Fruit fly (Drosophila melanogaster): Measurements from ENCODE around the gene awd.

The awd gene

DNA sequence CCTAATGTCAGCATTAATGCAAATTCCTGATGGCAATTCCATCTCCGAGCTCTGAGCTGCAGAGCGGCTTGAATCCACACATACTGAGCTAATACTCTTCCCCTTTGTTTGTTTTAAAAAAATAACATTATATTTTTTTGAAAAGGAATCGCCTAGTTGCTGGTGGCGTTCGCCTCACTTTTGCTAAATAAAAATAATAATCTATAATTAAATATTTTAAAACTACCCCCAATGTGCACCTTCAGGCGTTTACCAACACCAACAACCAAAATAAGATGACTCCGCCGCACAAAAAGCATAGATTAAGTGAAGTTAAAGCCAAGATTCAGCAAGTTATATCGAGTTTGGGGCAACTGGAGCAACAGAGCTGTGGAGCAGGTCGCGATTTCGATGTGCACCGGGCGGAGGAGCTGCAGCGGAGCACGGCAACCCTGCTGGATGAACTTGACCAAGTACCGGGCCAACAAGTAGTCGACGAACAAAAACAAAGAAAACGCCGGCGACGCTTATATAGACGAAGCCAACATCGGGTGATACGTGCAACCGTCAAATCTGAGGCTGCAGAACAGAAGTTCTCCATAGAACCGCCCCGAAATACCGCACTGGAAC is 1.7 kb downstream of the awd start, which contains the start of gene CG1896:
CG1896 (plus strand) TSS at position 239 of the 609 bp plus-strand sequence.
- TF ChIP-seq CG5204 (GFP tag; optimal IDR thresholded peaks at IDR 0.05) (no peak), cnc (optimal IDR thresholded peaks at IDR 0.05) (no peak), CG7045 (GFP tag; optimal IDR thresholded peaks at IDR 0.05) (peak; percentile 19), cic (GFP tag; optimal IDR thresholded peaks at IDR 0.05) (no peak), Hr96 (GFP tag; optimal IDR thresholded peaks at IDR 0.05) (no peak), Mnt (GFP tag; optimal IDR thresholded peaks at IDR 0.05) (peak; percentile 41), Crg-1 (GFP tag; optimal IDR thresholded peaks at IDR 0.05) (peak; percentile 9), kay (GFP tag; ENCODE audit: borderline replicate concordance) (no peak), CG12768 (GFP tag; optimal IDR thresholded peaks at IDR 0.05) (peak; percentile 61), CG1620 (GFP tag; optimal IDR thresholded peaks at IDR 0.05) (peak; percentile 26), CG14711 (tag; optimal IDR thresholded peaks at IDR 0.05) (peak; percentile 84), Clk (GFP tag; optimal IDR thresholded peaks at IDR 0.05) (no peak), pad (GFP tag; optimal IDR thresholded peaks at IDR 0.05) (no peak), CG11617 (GFP tag; optimal IDR thresholded peaks at IDR 0.05) (peak; percentile 30), ovo (GFP tag; optimal IDR thresholded peaks at IDR 0.05) (no peak), bab1 (GFP tag; optimal IDR thresholded peaks at IDR 0.05) (peak; percentile 49), CG33017 (tag; optimal IDR thresholded peaks at IDR 0.05) (peak; percentile 22), tj (GFP tag; optimal IDR thresholded peaks at IDR 0.05) (no peak), toe (GFP tag; optimal IDR thresholded peaks at IDR 0.05) (peak; percentile 51), CG7101 (tag; optimal IDR thresholded peaks at IDR 0.05) (peak; percentile 60)

DNA sequence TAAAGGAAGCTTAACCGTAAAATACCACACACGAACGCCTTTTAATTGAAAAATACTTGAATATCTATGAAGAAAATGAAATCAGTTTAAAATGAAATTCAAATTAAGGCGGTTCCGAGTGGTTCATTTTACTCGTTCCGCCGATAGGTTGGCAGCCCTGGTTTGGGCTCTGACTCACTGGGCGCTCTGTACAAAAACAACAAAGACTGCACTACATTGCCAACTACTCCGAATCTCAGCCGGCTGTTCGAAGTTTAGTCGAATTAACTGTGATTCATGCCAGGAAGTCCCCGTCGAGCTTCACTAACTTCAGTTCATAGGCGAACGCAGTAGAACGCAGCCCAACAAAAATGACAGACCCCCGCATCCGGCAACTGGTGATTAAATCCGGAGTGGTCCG is 2.6 kb downstream of the awd start, which contains the start of gene Tbca:
Tbca (plus strand) TSS at position 212 of the 400 bp plus-strand sequence.
- TF ChIP-seq CG1620 (GFP tag; optimal IDR thresholded peaks at IDR 0.05) (no peak), CG7045 (GFP tag; optimal IDR thresholded peaks at IDR 0.05) (no peak), pad (GFP tag; optimal IDR thresholded peaks at IDR 0.05) (peak; percentile 73), ovo (GFP tag; optimal IDR thresholded peaks at IDR 0.05) (no peak), toe (GFP tag; optimal IDR thresholded peaks at IDR 0.05) (no peak), cic (GFP tag; optimal IDR thresholded peaks at IDR 0.05) (peak; percentile 30), Clk (GFP tag; optimal IDR thresholded peaks at IDR 0.05) (no peak), CG14711 (tag; optimal IDR thresholded peaks at IDR 0.05) (peak; percentile 88), kay (GFP tag; ENCODE audit: borderline replicate concordance) (peak; percentile 100), CG5204 (GFP tag; optimal IDR thresholded peaks at IDR 0.05) (no peak), CG7101 (tag; optimal IDR thresholded peaks at IDR 0.05) (no peak), CG12768 (GFP tag; optimal IDR thresholded peaks at IDR 0.05) (peak; percentile 36), CG11617 (GFP tag; optimal IDR thresholded peaks at IDR 0.05) (no peak), CG33017 (tag; optimal IDR thresholded peaks at IDR 0.05) (no peak), Hr96 (GFP tag; optimal IDR thresholded peaks at IDR 0.05) (no peak), Mnt (GFP tag; optimal IDR thresholded peaks at IDR 0.05) (no peak), bab1 (GFP tag; optimal IDR thresholded peaks at IDR 0.05) (peak; percentile 79), Crg-1 (GFP tag; optimal IDR thresholded peaks at IDR 0.05) (no peak)

DNA sequence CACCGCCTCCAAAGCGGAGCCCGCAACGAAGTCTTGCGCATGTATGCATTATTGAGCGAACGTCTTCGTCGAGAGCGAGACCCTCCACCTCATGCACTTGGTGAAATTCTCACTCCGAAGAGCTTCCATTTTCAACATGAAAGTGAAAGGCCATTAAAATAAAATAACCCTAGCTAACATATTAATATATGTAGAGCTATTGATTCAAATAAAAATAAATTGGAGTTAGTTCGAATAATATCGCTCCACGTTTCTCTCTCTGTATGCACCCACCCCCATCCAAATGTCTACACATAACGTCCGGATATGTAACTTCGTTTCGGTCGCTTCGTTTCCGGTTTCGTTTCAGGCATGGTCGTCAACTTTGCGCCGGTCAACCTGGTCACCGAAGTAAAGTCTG is 4.6 kb downstream of the awd start:
- TF ChIP-seq CG1620 (GFP tag; optimal IDR thresholded peaks at IDR 0.05) (no peak), CG12768 (GFP tag; optimal IDR thresholded peaks at IDR 0.05) (no peak), CG33017 (tag; optimal IDR thresholded peaks at IDR 0.05) (peak; percentile 5)

DNA sequence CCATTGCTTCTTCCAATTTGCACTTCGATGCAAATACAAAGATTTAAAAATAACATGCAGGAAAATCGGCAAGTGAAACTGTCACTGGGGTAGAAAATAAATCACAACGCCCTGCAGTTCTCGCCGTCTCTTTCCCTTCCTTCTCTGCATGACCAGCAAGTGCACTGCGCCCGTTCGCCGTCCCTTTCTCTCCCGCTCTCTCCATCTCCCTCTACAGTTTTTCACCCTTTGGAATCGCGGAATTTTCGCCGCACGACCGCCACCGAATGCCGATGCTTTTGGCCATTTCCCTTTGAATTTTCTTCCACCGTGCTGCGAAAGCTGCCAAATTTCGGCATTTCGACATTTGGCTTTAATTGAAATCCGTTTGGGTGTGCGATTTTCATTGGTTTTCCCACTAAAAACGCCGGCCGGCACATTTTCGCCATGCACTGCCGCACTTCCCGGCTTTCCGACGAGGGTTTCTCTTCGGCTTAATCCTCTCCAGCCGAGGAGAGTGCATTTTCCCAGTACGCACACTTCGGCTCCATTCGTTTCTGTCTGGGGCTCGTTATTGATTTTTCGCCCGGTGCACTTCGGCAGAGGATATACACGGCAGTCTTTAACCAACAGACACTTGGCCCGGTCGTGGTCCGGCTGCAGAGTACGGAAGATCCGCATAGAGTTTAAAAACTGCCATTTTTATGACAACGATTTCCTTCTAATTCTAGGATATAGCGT is 6.7 kb downstream of the awd start:
- TF ChIP-seq CG14711 (tag; optimal IDR thresholded peaks at IDR 0.05) (no peak), Mnt (GFP tag; optimal IDR thresholded peaks at IDR 0.05) (peak; percentile 18)

DNA sequence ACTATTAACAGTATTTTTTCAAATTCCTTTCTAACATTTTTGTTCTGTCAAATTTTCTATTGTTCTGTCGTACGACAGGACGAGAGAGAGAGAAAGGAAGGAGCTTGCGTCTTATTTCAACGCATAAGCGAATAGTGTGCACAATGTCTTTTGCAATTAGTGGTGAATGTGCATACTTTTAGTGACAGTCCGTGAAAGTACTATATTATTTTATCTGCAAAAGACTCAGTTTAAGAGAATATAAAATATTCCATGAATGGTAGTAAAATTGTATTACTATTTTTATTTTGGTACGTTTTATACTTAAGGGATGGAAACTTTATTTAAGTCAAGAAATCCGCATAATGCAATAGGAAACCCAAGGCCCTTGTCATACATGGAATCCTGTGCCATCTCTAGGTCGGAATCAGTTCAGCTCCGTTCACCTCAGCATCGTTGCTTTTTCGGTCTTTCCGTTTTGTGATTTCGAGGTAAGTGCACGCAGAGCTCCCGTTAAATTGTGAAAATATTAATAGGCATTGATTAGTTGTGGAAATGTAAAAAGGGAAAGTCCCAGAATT is 7.7 kb downstream of the awd start, which contains the start of gene eEF1alpha2:
eEF1alpha2 (plus strand) TSS at position 409 of the 560 bp plus-strand sequence.
- TF ChIP-seq kay (GFP tag; ENCODE audit: borderline replicate concordance) = peak; percentile 61
- no peak for TF ChIP-seq CG7101 (tag; optimal IDR thresholded peaks at IDR 0.05)
- no peak for TF ChIP-seq CG7045 (GFP tag; optimal IDR thresholded peaks at IDR 0.05)
- TF ChIP-seq toe (GFP tag; optimal IDR thresholded peaks at IDR 0.05) = peak; percentile 44
- TF ChIP-seq Mnt (GFP tag; optimal IDR thresholded peaks at IDR 0.05) = peak; percentile 18
- no peak for TF ChIP-seq Clk (GFP tag; optimal IDR thresholded peaks at IDR 0.05)

DNA sequence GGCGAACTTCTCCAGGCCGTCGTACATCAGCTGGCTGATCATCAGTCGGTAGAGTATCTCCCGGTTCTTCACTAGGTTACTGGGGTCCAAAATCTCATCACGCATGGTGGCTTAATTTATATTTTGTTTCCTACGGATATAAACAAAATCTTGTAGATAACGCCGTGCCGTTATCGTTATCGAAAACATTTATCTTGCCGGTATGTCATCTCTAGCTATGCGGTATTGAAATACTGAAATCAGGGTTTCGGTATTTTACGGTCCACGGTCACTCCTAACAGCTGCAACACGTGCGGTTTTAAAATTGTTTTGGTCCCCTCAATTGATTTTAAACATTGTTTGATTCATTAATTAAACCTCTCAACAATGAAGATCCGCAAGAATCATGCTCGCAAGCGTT is 9.1 kb downstream of the awd start, which contains the start of the genes CstF50 and CG11563:
CstF50 (minus strand) TSS at position 188 of the 400 bp plus-strand sequence.
CG11563 (plus strand) TSS at position 260 of the 400 bp plus-strand sequence.
- TF ChIP-seq cic (GFP tag; optimal IDR thresholded peaks at IDR 0.05) (peak; percentile 6), Crg-1 (GFP tag; optimal IDR thresholded peaks at IDR 0.05) (no peak), Mnt (GFP tag; optimal IDR thresholded peaks at IDR 0.05) (peak; percentile 98), bab1 (GFP tag; optimal IDR thresholded peaks at IDR 0.05) (peak; percentile 59)

All from whole organism, adult.